Fruit fly (Drosophila melanogaster): ENCODE results near the gene Top2.
A peak's percentile ranks its signal among the peaks of the same experiment; 100 is the strongest.

DNA sequence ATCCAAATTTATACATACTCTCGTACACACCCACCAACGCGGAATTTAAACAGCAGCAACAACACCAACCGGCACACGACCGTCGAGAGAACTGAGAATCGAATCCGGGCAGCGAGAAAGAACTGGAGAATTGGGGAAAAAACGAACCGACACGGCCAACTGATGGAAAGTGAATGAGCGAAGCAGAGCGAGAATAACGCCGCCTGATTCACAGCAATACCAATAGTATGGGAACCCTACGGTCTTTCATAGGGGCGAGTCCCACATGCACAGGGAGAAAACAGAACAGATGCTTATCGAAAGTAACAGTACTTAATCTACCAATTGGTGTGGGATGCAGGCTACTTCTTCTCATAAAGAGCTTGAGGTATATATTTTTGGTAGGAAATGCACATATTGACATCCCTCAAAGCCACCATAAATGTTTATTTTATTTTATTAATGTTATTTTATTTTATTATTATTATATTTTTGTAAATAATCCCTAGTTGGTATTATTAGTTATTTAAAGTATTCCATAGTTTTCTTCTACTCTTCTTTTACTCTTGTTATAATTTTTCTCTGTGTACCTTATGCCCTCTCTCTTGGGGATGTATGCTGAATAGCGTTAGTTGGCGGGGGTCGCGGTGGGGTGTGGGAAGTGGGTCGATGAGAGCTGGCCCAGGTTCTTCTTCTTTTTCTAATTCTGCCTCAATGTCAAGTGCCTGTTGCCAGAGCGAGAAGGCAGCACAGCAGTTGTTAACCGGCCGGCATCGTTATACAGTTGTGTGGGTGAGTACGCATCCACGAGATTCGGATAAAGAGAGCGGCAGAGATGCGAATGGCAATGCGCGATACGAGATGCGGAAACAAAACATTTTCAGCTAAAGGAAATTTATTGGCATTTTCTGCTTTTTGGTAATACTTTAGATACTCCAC is 54.7 kb downstream of the Top2 start, which contains the start of gene CG17544:
- no peak for TF ChIP-seq pita (GFP tag; optimal IDR thresholded peaks at IDR 0.05)
- peak; percentile 53 for TF ChIP-seq CG6254 (GFP tag; optimal IDR thresholded peaks at IDR 0.05)
- TF ChIP-seq CG6175 (GFP tag; IDR thresholded peaks at IDR 0.05): peak; percentile 49; the same call in 1 of the 3 replicates
- TF ChIP-seq repo (GFP tag; optimal IDR thresholded peaks at IDR 0.05): no peak

Data from whole organism, embryonic.